Worm (Caenorhabditis elegans) whole organism, midembryonic: ENCODE data around the gene mec-12.
A peak's percentile ranks its signal among the peaks of the same experiment; 100 is the strongest.

Experiments used
- T22C8.4 ChIP-seq: fragments of 200-800 bp; sonication (Bioruptor generic); IDR thresholded peaks from 2 replicates; pipeline ENCODE4 v1.3.6; 2022; ENCODE audit warnings: missing genetic modification characterization, missing compliant biosample characterization
- cog-1 ChIP-seq: sonication (generic microtip); optimal IDR thresholded peaks from 2 replicates; lab custom pipeline; 2016; ENCODE audit warnings: missing genetic modification characterization, missing compliant biosample characterization
- flt-1 ChIP-seq: fragments of 200-800 bp; sonication (Bioruptor generic); IDR thresholded peaks from 2 replicates; pipeline ENCODE4 v1.3.6; 2022; ENCODE audit warnings: missing genetic modification characterization, missing compliant biosample characterization
- klf-2 ChIP-seq: fragments of 200-800 bp; sonication (Bioruptor generic); conservative IDR thresholded peaks from 2 replicates; pipeline ENCODE4 v1.3.6; 2022; ENCODE audit warnings: missing genetic modification reagents, missing genetic modification characterization, missing compliant biosample characterization
- med-1 ChIP-seq: sonication (generic microtip); optimal IDR thresholded peaks from 2 replicates; lab custom pipeline; 2017; ENCODE audit warnings: missing genetic modification characterization, mild to moderate bottlenecking, missing compliant biosample characterization, antibody characterized with exemption, missing genetic modification reagents; ENCODE audit not compliant: insufficient read depth
- ref-1 ChIP-seq: fragments of 200-800 bp; sonication (Bioruptor generic); conservative IDR thresholded peaks from 2 replicates; pipeline ENCODE4 v1.3.6; 2022; ENCODE audit warnings: missing genetic modification reagents, missing genetic modification characterization, missing compliant biosample characterization
- tab-1 ChIP-seq: fragments of 200-800 bp; sonication (Bioruptor generic); IDR thresholded peaks from 2 replicates; pipeline ENCODE4 v1.3.6; 2022; ENCODE audit warnings: missing genetic modification characterization, missing compliant biosample characterization
- ztf-23 ChIP-seq: fragments of 200-800 bp; sonication (Bioruptor generic); IDR thresholded peaks from 2 replicates; pipeline ENCODE4 v1.3.6; 2022; ENCODE audit warnings: missing genetic modification reagents, missing genetic modification characterization, missing compliant biosample characterization
- ztf-29 ChIP-seq: fragments of 200-800 bp; sonication (Bioruptor generic); IDR thresholded peaks from 2 replicates; pipeline ENCODE4 v1.3.6; 2022; ENCODE audit warnings: missing genetic modification reagents, missing genetic modification characterization, missing compliant biosample characterization

mec-12 gene

DNA sequence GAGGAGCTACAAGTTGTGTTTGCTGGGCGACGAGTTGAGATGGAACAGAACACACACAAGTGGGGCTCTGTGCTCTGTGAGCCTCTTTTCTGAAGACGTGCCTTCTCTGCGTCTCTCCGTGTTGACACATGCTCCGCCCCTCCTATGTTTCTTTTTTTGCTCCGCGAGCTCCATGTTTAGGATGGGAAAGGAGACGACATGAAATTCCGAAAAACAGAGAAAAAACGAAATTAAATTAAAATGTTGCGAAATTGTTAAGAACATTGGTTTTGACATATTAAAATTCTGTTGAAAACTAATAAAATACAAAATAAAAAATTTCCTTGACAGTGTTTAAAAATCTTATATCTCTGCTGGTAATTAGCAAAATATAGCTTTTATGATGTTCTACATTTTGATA lies at the start of gene mec-12:
mec-12 (minus strand) TSS at position 91 of the 400 bp plus-strand sequence.
- no peak for TF ChIP-seq ref-1

DNA sequence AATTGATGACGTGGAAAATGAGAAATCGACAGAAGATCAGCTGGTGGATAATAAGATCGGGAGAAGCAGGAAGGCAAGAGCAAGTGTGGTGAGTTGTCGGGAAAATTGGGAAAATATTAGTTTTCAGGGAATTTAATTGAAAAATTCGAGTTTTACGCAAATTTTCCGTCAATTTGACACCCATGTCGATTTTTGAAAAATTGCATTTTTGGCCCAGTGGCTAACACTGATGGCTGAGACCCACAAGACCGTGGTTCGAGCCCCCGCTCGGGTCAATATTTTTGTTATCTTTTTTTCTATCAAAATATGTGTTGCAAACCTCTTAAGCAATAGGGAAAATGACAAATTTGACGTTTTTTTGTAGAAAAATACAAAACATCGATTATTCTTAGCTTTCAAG lies 49.5 kb upstream of the mec-12 start:
- TF ChIP-seq ztf-23 = no peak
- TF ChIP-seq cog-1 (tag; lab: Kevin White, UChicago) = no peak
- no peak for TF ChIP-seq klf-2
- no peak for TF ChIP-seq T22C8.4 (GFP tag; lab: Robert Waterston, UW)
- no peak for TF ChIP-seq med-1 (GFP tag; lab: Kevin White, UChicago)
- no peak for TF ChIP-seq flt-1 (GFP tag; lab: Robert Waterston, UW)
- no peak for TF ChIP-seq ref-1
- TF ChIP-seq tab-1 (GFP tag; lab: Robert Waterston, UW) = no peak
- TF ChIP-seq ztf-29 (GFP tag; lab: Robert Waterston, UW) = no peak

DNA sequence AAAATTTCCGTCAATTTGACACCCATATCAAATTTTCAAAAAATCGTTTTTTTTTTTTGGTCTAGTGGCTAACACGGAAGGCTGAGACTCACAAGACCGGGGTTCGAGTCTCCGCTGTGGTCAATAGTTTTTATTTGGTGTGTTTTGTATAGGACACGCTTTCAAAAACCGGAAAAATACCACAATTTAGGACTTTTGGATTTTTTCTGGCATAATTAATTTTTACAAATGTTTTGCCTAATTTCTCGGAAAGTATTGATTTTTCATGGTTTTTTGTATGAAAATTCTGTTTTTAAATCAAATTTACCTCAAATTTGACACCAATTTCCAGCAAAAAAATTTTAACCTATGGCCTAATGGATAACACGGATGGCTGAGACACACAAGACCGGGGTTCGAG lies 46.9 kb upstream of the mec-12 start, which contains the start of gene mks-1:
mks-1 (plus strand) TSS at position 301 of the 400 bp plus-strand sequence.
- no peak for TF ChIP-seq ztf-29 (GFP tag; lab: Robert Waterston, UW)
- TF ChIP-seq ref-1 = no peak
- TF ChIP-seq cog-1 (tag; lab: Kevin White, UChicago) = no peak
- TF ChIP-seq ztf-23 = no peak
- TF ChIP-seq T22C8.4 (GFP tag; lab: Robert Waterston, UW) = no peak
- no peak for TF ChIP-seq klf-2
- no peak for TF ChIP-seq med-1 (GFP tag; lab: Kevin White, UChicago)

DNA sequence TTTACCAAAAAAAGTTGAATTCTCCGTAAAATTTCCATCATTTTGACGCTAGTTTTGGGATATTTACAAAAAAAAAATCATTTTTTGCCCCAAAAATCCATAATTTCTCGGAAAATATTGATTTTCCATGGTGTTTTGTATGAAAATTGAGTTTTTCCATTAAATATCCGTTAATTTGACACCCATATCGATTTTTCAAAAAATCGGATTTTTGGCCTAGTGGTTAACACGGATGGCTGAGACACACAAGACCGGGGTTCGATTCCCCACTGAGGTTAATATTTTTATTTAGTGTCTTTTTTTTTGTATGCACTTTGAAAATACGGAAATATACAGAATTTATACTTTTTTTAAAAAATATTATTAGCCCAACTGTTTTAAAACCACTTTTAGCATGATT lies 46.2 kb upstream of the mec-12 start:
- TF ChIP-seq cog-1 (tag; lab: Kevin White, UChicago) (no peak), med-1 (GFP tag; lab: Kevin White, UChicago) (no peak)

DNA sequence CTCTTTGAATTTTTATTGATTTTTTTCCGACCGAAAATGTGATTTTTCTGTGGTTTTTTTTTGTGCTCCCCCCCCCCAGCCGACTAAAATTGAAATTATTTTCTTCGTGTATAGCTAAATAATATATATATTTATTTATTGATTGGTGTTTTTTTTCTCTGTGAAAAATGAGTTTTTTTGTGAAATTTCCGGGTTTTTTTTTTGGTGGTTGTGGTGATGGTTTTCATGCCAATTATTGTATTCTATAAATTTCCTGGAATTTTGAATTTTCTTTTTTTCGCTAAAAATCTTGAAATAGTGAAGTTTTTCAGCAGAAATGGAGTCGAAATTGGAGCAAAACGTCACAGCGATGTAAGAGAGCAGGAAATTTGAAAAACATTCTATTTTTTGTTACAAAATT lies 44.3 kb upstream of the mec-12 start, which contains the start of gene lmtr-5:
lmtr-5 (plus strand) TSS at position 301 of the 400 bp plus-strand sequence.
- no peak for TF ChIP-seq ztf-23
- no peak for TF ChIP-seq med-1 (GFP tag; lab: Kevin White, UChicago)
- TF ChIP-seq tab-1 (GFP tag; lab: Robert Waterston, UW) = no peak
- TF ChIP-seq flt-1 (GFP tag; lab: Robert Waterston, UW) = no peak
- no peak for TF ChIP-seq klf-2
- TF ChIP-seq ztf-29 (GFP tag; lab: Robert Waterston, UW) = no peak
- no peak for TF ChIP-seq cog-1 (tag; lab: Kevin White, UChicago)
- no peak for TF ChIP-seq T22C8.4 (GFP tag; lab: Robert Waterston, UW)
- TF ChIP-seq ref-1 = no peak

DNA sequence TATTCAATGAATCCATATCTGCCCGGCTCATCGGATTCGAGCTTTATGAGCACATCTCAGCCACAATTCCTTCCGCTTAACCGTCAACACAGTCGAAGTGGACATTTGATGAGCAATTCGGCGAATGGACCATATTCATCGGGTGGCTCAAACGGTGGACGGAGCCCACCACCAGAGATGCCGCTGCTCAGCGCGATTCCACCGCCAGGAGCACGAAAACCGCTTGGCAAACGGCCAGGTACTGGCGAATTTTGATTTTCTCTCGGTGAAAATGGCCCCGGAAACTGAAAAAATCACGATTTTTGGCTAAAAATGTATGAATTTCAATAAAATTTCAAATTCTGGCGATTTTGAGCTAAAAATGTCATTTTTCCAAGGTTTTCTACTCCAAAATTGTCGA lies 40.8 kb upstream of the mec-12 start:
- TF ChIP-seq ztf-23 (no peak), ztf-29 (GFP tag; lab: Robert Waterston, UW) (no peak), klf-2 (no peak), tab-1 (GFP tag; lab: Robert Waterston, UW) (no peak), med-1 (GFP tag; lab: Kevin White, UChicago) (no peak), ref-1 (no peak), flt-1 (GFP tag; lab: Robert Waterston, UW) (no peak), cog-1 (tag; lab: Kevin White, UChicago) (no peak), T22C8.4 (GFP tag; lab: Robert Waterston, UW) (no peak)

DNA sequence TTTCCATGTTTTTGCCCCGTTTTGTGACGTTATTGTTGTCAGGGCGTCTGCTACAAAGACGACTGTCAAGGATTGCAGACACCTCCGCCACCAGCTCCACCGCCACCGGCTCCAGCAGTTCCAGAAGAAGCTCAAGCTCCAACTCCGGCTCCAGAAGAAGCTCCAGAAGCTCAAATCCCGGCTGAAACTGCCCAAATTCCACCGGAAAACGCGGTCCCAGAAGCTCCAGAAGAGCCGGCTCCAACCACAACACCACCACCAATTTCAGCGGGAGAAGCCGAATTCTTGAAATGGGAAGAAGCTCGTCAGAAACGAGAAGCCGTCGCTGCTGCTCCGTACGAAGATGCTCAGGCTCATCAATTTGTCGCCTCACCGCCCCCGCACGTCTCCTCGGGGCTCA lies 37.7 kb upstream of the mec-12 start:
- TF ChIP-seq ztf-29 (GFP tag; lab: Robert Waterston, UW) = no peak

DNA sequence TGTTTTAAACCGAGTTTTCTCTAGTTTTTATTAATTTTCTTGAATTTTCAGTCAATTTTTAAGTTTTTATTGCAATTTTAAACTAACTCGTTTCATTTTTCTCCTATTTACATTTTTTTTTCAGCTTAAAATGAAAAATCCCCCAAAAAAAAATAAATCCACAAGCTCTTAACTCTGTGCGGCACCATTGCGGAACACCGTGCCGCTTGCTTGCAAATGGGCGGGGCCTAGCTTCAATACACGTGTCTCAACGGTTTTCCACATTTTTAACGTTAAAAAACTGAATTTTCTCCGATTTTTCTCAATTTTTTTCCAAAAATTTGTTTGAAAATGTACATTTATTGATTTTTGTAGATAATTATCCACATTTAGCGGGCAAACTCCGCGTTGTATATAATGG lies 36.0 kb upstream of the mec-12 start, which contains the start of gene R148.3:
R148.3 (plus strand) TSS at position 347 of the 400 bp plus-strand sequence.
- TF ChIP-seq flt-1 (GFP tag; lab: Robert Waterston, UW) (peak; percentile 86), ztf-23 (peak; percentile 92), klf-2 (peak; percentile 80), ref-1 (peak; percentile 64; the same call in 1 of the 2 replicates), tab-1 (GFP tag; lab: Robert Waterston, UW) (peak; percentile 85), T22C8.4 (GFP tag; lab: Robert Waterston, UW) (peak; percentile 8; the same call in 1 of the 2 replicates), cog-1 (tag; lab: Kevin White, UChicago) (peak; percentile 49), ztf-29 (GFP tag; lab: Robert Waterston, UW) (peak; percentile 78), med-1 (GFP tag; lab: Kevin White, UChicago) (peak; percentile 93)

DNA sequence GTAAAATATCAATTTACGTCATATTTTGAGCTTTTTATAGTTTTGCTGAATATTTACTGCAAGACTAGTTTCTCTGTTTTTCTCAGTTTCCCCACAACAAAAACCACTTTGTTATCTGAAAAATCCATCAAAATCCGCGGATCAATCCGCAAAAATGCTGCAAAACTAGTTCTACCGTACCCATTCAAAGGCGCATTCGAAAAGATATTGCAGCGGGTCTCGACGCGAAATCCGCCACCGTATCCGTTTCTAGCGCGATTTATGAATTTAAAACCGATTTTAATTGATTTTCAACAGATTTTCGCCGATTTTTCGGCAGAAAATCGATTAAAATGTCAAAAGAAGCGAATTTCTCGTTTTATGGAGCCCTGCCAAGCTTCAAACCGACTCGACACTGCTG lies 32.3 kb upstream of the mec-12 start, which contains the start of gene R148.4:
R148.4 (plus strand) TSS at position 211 of the 400 bp plus-strand sequence.
- TF ChIP-seq tab-1 (GFP tag; lab: Robert Waterston, UW) = no peak
- TF ChIP-seq ztf-29 (GFP tag; lab: Robert Waterston, UW) = no peak
- TF ChIP-seq ref-1 = no peak
- no peak for TF ChIP-seq med-1 (GFP tag; lab: Kevin White, UChicago)
- no peak for TF ChIP-seq klf-2
- no peak for TF ChIP-seq flt-1 (GFP tag; lab: Robert Waterston, UW)
- TF ChIP-seq ztf-23 = no peak
- no peak for TF ChIP-seq T22C8.4 (GFP tag; lab: Robert Waterston, UW)
- TF ChIP-seq cog-1 (tag; lab: Kevin White, UChicago) = no peak

DNA sequence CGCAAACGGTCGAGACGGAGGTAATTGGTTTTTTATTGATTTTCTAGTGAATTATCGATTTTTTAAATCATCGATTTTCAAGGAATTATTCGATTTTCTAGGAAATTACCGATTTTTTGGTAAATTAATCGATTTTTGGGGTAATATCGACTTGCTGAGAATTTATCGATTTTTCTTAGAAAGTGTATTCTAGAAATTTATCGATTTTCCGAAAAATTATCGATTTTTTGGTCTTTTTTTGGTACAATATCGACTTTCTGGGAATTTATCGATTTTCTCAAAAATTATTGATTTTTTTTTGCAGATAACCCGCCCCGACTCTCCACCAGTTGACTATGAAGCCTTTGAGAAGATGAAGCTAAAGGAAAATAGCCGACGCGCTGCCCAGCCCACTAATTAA lies 31.5 kb upstream of the mec-12 start:
- TF ChIP-seq T22C8.4 (GFP tag; lab: Robert Waterston, UW) (peak; percentile 91), tab-1 (GFP tag; lab: Robert Waterston, UW) (no peak)

DNA sequence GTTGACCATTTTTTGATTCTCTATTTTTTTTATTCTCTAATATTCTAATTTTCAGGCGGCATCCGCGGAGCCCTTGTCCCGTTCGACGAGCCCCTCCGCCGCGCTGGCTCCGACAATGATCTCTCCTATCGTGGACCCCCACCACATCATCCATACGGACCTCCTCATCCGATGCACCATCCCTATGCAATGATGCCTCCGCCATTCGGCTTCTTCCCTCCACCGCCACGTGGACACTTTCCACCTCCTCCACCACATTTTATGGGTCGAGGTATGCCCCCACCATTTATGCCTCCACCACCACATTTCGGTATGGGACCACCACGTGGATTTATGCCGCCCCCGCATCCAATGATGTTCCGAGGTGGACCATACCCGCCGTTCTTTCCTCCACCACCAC lies 30.2 kb upstream of the mec-12 start:
- TF ChIP-seq flt-1 (GFP tag; lab: Robert Waterston, UW) (no peak), ztf-29 (GFP tag; lab: Robert Waterston, UW) (no peak)
